Worm (Caenorhabditis elegans) whole organism, L3 larva: ENCODE measurements around the gene T22E5.1.

ENCODE experiments used
- ama-1 ChIP-seq: fragments of 150-350 bp; optimal IDR thresholded peaks from 2 replicates; lab custom pipeline; 2018
- elt-2 ChIP-seq: sonication (generic microtip); optimal IDR thresholded peaks from 2 replicates; lab custom pipeline; 2016; ENCODE audit warnings: missing genetic modification reagents, mild to moderate bottlenecking, missing genetic modification characterization, missing compliant biosample characterization
- fos-1 ChIP-seq: fragments of 150-350 bp; optimal IDR thresholded peaks from 2 replicates; lab custom pipeline; 2014; ENCODE audit warnings: missing biosample characterization, missing genetic modification characterization
- pqm-1 ChIP-seq: fragments of 150-350 bp; optimal IDR thresholded peaks from 2 replicates; lab custom pipeline; 2017; ENCODE audit warnings: missing biosample characterization, missing genetic modification characterization, inconsistent platforms
- ztf-11 ChIP-seq: fragments of 150-350 bp; optimal IDR thresholded peaks from 2 replicates; lab custom pipeline; 2014; ENCODE audit warnings: missing biosample characterization, missing genetic modification characterization

DNA sequence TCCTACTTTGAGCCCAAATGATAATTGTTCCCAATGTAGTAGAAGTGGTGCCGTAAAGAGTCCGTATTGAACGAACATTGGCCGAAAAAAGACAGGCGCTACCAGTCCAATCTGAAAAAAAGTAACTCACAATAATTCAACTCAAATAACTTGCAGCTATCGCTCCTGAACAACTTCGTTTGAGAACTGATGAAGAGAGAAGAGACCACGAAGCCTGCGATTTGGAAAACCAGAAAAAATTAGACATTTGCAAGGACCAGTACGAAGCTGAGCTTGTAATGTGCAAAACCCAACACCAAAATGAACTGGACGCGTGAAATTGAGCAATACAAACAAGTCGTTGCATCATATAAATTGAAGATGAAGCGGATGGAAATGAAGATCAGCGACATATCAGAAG lies 38.2 kb upstream of the T22E5.1 start, which contains the start of gene C03B1.1:
- no peak for TF ChIP-seq ama-1 (lab: Kevin White, UChicago)
- no peak for TF ChIP-seq pqm-1 (tag; lab: Kevin White, UChicago)
- no peak for TF ChIP-seq ztf-11 (tag; lab: Kevin White, UChicago)
- TF ChIP-seq elt-2 (tag; lab: Kevin White, UChicago): no peak
- no peak for TF ChIP-seq fos-1 (tag; lab: Kevin White, UChicago)
